Worm (Caenorhabditis elegans): ENCODE data around the gene T22B2.1.

DNA sequence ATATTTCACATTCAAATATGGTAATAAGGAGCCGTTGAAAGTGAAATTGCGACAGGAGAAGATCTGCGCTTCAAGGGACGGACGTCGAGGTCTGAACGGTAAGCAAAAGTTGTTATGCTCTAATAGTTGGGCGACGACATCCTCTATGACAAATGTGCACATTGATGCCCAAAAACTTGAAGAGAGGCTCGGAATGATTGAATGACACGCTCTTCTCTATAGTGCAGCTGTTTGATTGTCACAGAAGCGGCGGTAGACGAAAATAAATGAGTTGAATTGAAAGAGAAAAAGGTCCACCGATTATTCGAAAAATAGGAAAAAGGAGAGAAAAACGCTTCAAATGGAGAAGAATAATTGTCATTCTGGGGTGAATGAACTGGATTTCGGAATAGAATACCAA is 33.3 kb downstream of the T22B2.1 start:
- TF ChIP-seq tbx-7 (tag; optimal IDR thresholded peaks at IDR 0.05), result no peak
- no peak for TF ChIP-seq ceh-45 (GFP tag; IDR thresholded peaks at IDR 0.05)
- no peak for TF ChIP-seq nhr-11 (tag; optimal IDR thresholded peaks at IDR 0.05)
- no peak for TF ChIP-seq pax-1 (tag; optimal IDR thresholded peaks at IDR 0.05)
